Fruit fly (Drosophila melanogaster) S2 (cell line): ENCODE results near the gene Pph13.

Experiments used
- CG8478 ChIP-seq: fragments of >200 bp; optimal IDR thresholded peaks from 2 replicates; lab custom pipeline; 2018
- CTCF ChIP-seq, 2 experiments: fragments of >200 bp; optimal IDR thresholded peaks; 2 replicates each; lab custom pipeline; 2018

DNA sequence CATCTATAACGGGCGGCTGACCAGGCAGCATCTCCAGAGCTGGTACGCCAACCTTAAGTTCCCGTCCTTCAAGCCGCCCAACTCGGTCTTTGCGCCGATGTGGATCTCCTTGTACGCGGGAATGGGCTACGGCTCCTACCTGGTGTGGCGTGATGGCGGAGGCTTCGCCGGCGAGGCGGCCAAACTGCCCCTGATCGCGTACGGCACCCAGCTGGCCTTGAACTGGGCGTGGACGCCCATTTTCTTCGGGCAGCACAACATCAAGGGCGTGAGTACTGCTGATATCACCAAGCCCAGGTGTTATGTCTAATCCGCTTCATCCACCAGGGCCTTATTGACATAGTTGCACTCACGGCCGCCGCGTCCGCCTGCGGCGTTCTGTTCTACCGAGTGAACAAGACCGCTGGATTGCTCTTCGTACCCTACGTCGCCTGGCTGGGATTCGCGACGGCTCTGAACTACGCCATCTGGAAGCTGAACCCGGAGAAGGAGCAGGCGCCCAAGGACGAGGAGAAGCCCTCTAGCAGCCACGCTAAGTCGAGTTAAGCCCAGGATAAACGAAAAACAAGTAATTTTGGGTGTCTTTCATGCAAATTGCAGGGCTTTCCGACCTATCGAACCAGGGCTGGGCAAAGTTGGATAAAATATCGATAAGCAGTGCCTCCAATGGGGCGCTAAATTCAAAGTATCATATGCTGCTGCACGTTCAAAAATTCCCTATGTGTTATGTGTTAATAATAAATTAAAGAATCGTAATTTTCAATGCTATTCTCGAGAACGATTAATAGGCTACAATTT is 17.3 kb upstream of the Pph13 start, which contains the start of gene rempA:
- TF ChIP-seq CG8478 (lab: Kevin White, UChicago) (no peak), CTCF (optimal IDR thresholded peaks at IDR 0.05; lab: Kevin White, UChicago) (peak in 1 of 2 experiments; percentile 39)
